Fruit fly (Drosophila melanogaster) whole organism, pupa: ENCODE measurements around the gene sws.
A peak's percentile ranks its signal among the peaks of the same experiment; 100 is the strongest.

ENCODE experiments used
- CG10348 ChIP-seq: fragments of 200-800 bp; sonication (Bioruptor generic); IDR thresholded peaks from 2 replicates; pipeline ENCODE4 v1.3.6; 2022; ENCODE audit warnings: missing biosample characterization, missing genetic modification characterization
- CG12605 ChIP-seq: fragments of 200-800 bp; sonication (Bioruptor generic); IDR thresholded peaks from 2 replicates; pipeline ENCODE4 v1.3.6; 2022; ENCODE audit warnings: missing biosample characterization, missing genetic modification characterization
- CG13204 ChIP-seq: fragments of 200-800 bp; sonication (Bioruptor generic); optimal IDR thresholded peaks from 2 replicates; lab custom pipeline; 2018; ENCODE audit warnings: missing biosample characterization, mild to moderate bottlenecking, missing genetic modification characterization, moderate library complexity
- CG14655 ChIP-seq: fragments of 200-800 bp; sonication (Bioruptor generic); optimal IDR thresholded peaks from 3 replicates; lab custom pipeline; 2017; ENCODE audit warnings: mild to moderate bottlenecking, missing biosample characterization, missing genetic modification reagents, missing genetic modification characterization
- CG15710 ChIP-seq: fragments of 200-800 bp; sonication (Bioruptor generic); optimal IDR thresholded peaks from 2 replicates; lab custom pipeline; 2018; ENCODE audit warnings: missing biosample characterization, mild to moderate bottlenecking, missing genetic modification characterization, moderate library complexity
- CG17806 ChIP-seq: fragments of 200-800 bp; sonication (Bioruptor generic); optimal IDR thresholded peaks from 2 replicates; lab custom pipeline; 2018; ENCODE audit warnings: missing biosample characterization, mild to moderate bottlenecking, missing genetic modification characterization, moderate library complexity
- CG32121 ChIP-seq: fragments of 200-800 bp; sonication (Bioruptor generic); IDR thresholded peaks from 2 replicates; pipeline ENCODE4 v1.3.6; 2022; ENCODE audit warnings: missing biosample characterization, missing genetic modification characterization
- CG34367 ChIP-seq: fragments of 200-800 bp; sonication (Bioruptor generic); optimal IDR thresholded peaks from 2 replicates; lab custom pipeline; 2018; ENCODE audit warnings: missing biosample characterization, mild to moderate bottlenecking, missing genetic modification characterization
- CG4496 ChIP-seq: fragments of 200-800 bp; sonication (Bioruptor generic); IDR thresholded peaks from 3 replicates; pipeline ENCODE4 v1.3.6; 2022; ENCODE audit warnings: missing biosample characterization, missing genetic modification characterization
- CG8159 ChIP-seq: fragments of 200-800 bp; sonication (Bioruptor generic); optimal IDR thresholded peaks from 3 replicates; lab custom pipeline; 2018; ENCODE audit warnings: missing biosample characterization, mild to moderate bottlenecking, missing genetic modification characterization, moderate library complexity
- CG8301 ChIP-seq: fragments of 200-800 bp; sonication (Bioruptor generic); optimal IDR thresholded peaks from 2 replicates; lab custom pipeline; 2018; ENCODE audit warnings: missing biosample characterization, mild to moderate bottlenecking, missing genetic modification characterization
- CG9948 ChIP-seq: fragments of 200-800 bp; sonication (Bioruptor generic); optimal IDR thresholded peaks from 2 replicates; lab custom pipeline; 2018; ENCODE audit warnings: missing biosample characterization, mild to moderate bottlenecking, missing genetic modification characterization, moderate library complexity
- D1 ChIP-seq: fragments of 200-800 bp; sonication (Bioruptor generic); optimal IDR thresholded peaks from 2 replicates; lab custom pipeline; 2018; ENCODE audit warnings: missing biosample characterization, mild to moderate bottlenecking, missing genetic modification characterization, moderate library complexity
- EcR ChIP-seq: fragments of 200-800 bp; sonication (Bioruptor generic); optimal IDR thresholded peaks from 3 replicates; lab custom pipeline; 2019; ENCODE audit warnings: missing biosample characterization, missing genetic modification characterization, mild to moderate bottlenecking, moderate library complexity, missing genetic modification reagents
- Ets98B ChIP-seq: fragments of 200-800 bp; sonication (Bioruptor generic); IDR thresholded peaks from 2 replicates; pipeline ENCODE4 v1.3.6; 2022; ENCODE audit warnings: missing biosample characterization, missing genetic modification characterization
- Pif1A ChIP-seq: fragments of 200-800 bp; sonication (Bioruptor generic); optimal IDR thresholded peaks from 3 replicates; lab custom pipeline; 2016; ENCODE audit warnings: missing biosample characterization, missing genetic modification characterization
- Pif1B ChIP-seq: fragments of 200-800 bp; sonication (Bioruptor generic); optimal IDR thresholded peaks from 3 replicates; lab custom pipeline; 2016; ENCODE audit warnings: missing biosample characterization, missing genetic modification characterization
- Snoo ChIP-seq: fragments of 200-800 bp; sonication (Bioruptor generic); optimal IDR thresholded peaks from 3 replicates; lab custom pipeline; 2017; ENCODE audit warnings: missing biosample characterization, mild to moderate bottlenecking, missing genetic modification characterization, inconsistent platforms
- fd96Ca ChIP-seq: fragments of 200-800 bp; sonication (Bioruptor generic); IDR thresholded peaks from 3 replicates; pipeline ENCODE4 v1.3.6; 2022; ENCODE audit warnings: missing biosample characterization, missing genetic modification characterization
- gl ChIP-seq: fragments of 200-800 bp; sonication (Bioruptor generic); optimal IDR thresholded peaks from 2 replicates; lab custom pipeline; 2018; ENCODE audit warnings: missing biosample characterization, mild to moderate bottlenecking, missing genetic modification characterization
- rn ChIP-seq: fragments of 200-800 bp; sonication (Bioruptor generic); IDR thresholded peaks from 2 replicates; pipeline ENCODE4 v1.3.6; 2022; ENCODE audit warnings: missing biosample characterization, missing genetic modification characterization

The sws gene

dm6 chrX:7944151-7944713 lies 23.8 kb downstream of the sws start:
- TF ChIP-seq Ets98B (GFP tag; lab: Robert Waterston, UW) (no peak), CG15710 (tag; lab: Kevin White, UChicago) (no peak), CG13204 (GFP tag; lab: Kevin White, UChicago) (peak; percentile 9), CG32121 (GFP tag; lab: Robert Waterston, UW) (no peak)

dm6 chrX:7938482-7938804 lies 29.6 kb downstream of the sws start:
- no peak for TF ChIP-seq CG13204 (GFP tag; lab: Kevin White, UChicago)
- TF ChIP-seq CG8301 (tag; lab: Kevin White, UChicago), result no peak
- no peak for TF ChIP-seq CG15710 (tag; lab: Kevin White, UChicago)
- no peak for TF ChIP-seq D1 (tag; lab: Kevin White, UChicago)
- TF ChIP-seq EcR (GFP tag; lab: Kevin White, UChicago), result no peak
- TF ChIP-seq CG14655, result no peak
- TF ChIP-seq rn, result no peak
- no peak for TF ChIP-seq CG34367 (tag; lab: Kevin White, UChicago)
- TF ChIP-seq CG17806 (tag; lab: Kevin White, UChicago), result no peak
- TF ChIP-seq CG32121 (GFP tag; lab: Robert Waterston, UW), result no peak
- TF ChIP-seq CG8159 (tag; lab: Kevin White, UChicago), result no peak
- no peak for TF ChIP-seq CG9948 (tag; lab: Kevin White, UChicago)

- TF ChIP-seq CG8301 (tag; lab: Kevin White, UChicago) (peak; percentile 84), CG14655 (peak; percentile 90), CG12605 (GFP tag; lab: Robert Waterston, UW) (no peak; the same call in 1 of the 2 replicates), EcR (GFP tag; lab: Kevin White, UChicago) (peak; percentile 91), CG8159 (tag; lab: Kevin White, UChicago) (peak; percentile 83), rn (peak; percentile 34; the same call in 1 of the 2 replicates), CG13204 (GFP tag; lab: Kevin White, UChicago) (no peak), D1 (tag; lab: Kevin White, UChicago) (no peak), Snoo (tag; lab: Kevin White, UChicago) (peak; percentile 79), CG10348 (GFP tag; lab: Robert Waterston, UW) (peak; percentile 47), CG9948 (tag; lab: Kevin White, UChicago) (peak; percentile 75), fd96Ca (peak; percentile 85), Pif1B (GFP tag; lab: Kevin White, UChicago) (peak; percentile 65), CG15710 (tag; lab: Kevin White, UChicago) (peak; percentile 75), CG17806 (tag; lab: Kevin White, UChicago) (peak; percentile 54), CG4496 (GFP tag; lab: Robert Waterston, UW) (no peak; the same call in 1 of the 3 replicates), Ets98B (GFP tag; lab: Robert Waterston, UW) (peak; percentile 55; the same call in 1 of the 2 replicates), gl (tag; lab: Kevin White, UChicago) (no peak), CG34367 (tag; lab: Kevin White, UChicago) (peak; percentile 64), Pif1A (GFP tag; lab: Kevin White, UChicago) (peak; percentile 87), CG32121 (GFP tag; lab: Robert Waterston, UW) (peak; percentile 82)
These were observed 30.2 kb downstream of the sws start for dm6 chrX:7937588-7938481.

DNA sequence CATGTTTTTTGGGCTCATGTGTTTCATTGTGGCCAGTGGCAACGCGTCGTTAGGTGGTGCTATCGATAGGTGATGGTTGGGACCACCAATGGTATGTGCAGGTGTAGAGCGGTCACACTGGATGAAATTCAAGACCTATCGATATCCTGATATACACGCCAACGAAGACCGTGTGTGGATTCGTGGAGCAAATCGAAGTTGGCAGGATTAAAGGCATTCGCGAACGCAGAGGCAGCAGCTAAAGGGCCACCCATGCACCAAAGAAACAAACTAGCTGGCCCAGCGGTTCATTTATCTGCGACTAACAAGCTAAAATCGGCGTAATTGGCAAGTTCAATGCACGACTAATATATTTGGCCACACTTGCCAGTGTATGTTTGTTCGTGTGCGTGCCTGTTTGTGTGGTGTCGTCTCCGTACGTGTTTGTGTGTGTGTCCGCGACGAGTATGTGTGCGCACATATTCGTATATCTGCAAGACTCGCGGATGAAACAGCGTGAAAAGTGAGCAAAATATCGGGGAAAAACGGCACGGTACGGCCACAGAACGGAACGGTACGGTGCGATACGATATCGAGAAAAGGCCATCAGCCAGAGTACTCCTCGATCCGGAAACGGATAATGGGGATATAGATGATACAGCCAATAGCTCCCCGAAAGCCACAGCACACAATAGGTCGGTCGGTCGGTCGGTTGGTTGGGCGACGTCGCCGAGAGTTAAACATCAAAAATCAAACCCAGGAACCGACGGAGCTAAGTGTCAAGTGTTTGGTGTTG lies 32.1 kb downstream of the sws start, which contains the start of gene Ubr3:
Gene Ubr3 (plus strand): TSS at position 99 of the 775 bp plus-strand sequence.
- TF ChIP-seq EcR (GFP tag; lab: Kevin White, UChicago) (peak; percentile 95), fd96Ca (0 out of 3 replicates have a peak, but pooled peaks have one; percentile 16), CG32121 (GFP tag; lab: Robert Waterston, UW) (no peak), CG10348 (GFP tag; lab: Robert Waterston, UW) (no peak), CG4496 (GFP tag; lab: Robert Waterston, UW) (peak; percentile 26; the same call in 1 of the 3 replicates), Snoo (tag; lab: Kevin White, UChicago) (no peak), Ets98B (GFP tag; lab: Robert Waterston, UW) (no peak)

dm6 chrX:7934679-7935078 lies 33.4 kb downstream of the sws start, which contains the start of gene RpS14b:
TSS of gene RpS14b (plus strand) at chrX:7934898.
- TF ChIP-seq CG32121 (GFP tag; lab: Robert Waterston, UW) (peak; percentile 51), EcR (GFP tag; lab: Kevin White, UChicago) (no peak), Ets98B (GFP tag; lab: Robert Waterston, UW) (peak; percentile 61), CG4496 (GFP tag; lab: Robert Waterston, UW) (peak; percentile 79), fd96Ca (peak; percentile 60; the same call in 2 of the 3 replicates), CG17806 (tag; lab: Kevin White, UChicago) (no peak), CG8159 (tag; lab: Kevin White, UChicago) (peak; percentile 28), Pif1B (GFP tag; lab: Kevin White, UChicago) (peak; percentile 10), CG13204 (GFP tag; lab: Kevin White, UChicago) (peak; percentile 30), Snoo (tag; lab: Kevin White, UChicago) (peak; percentile 67), CG12605 (GFP tag; lab: Robert Waterston, UW) (peak; percentile 43; the same call in 1 of the 2 replicates), CG9948 (tag; lab: Kevin White, UChicago) (peak; percentile 3), CG14655 (no peak), Pif1A (GFP tag; lab: Kevin White, UChicago) (peak; percentile 42), gl (tag; lab: Kevin White, UChicago) (peak; percentile 39), CG15710 (tag; lab: Kevin White, UChicago) (peak; percentile 55), CG10348 (GFP tag; lab: Robert Waterston, UW) (no peak), rn (0 out of 2 replicates have a peak, but pooled peaks have one; percentile 6), D1 (tag; lab: Kevin White, UChicago) (no peak), CG34367 (tag; lab: Kevin White, UChicago) (peak; percentile 51), CG8301 (tag; lab: Kevin White, UChicago) (peak; percentile 19)
